Worm (Caenorhabditis elegans) whole organism, mixed stage, embryonic: Measurements from ENCODE around the gene srab-20.

Experiments
- blmp-1 ChIP-seq: fragments of 150-350 bp; optimal IDR thresholded peaks from 2 replicates; lab custom pipeline; 2014; ENCODE audit warnings: missing biosample characterization, missing genetic modification characterization
- flh-1 ChIP-seq: fragments of 200-800 bp; sonication (Bioruptor generic); optimal IDR thresholded peaks from 2 replicates; lab custom pipeline; 2018; ENCODE audit warnings: mild to moderate bottlenecking, missing genetic modification characterization, moderate library complexity, missing compliant biosample characterization
- lin-13 ChIP-seq: fragments of 150-350 bp; optimal IDR thresholded peaks from 2 replicates; lab custom pipeline; 2014; ENCODE audit warnings: missing biosample characterization, missing genetic modification characterization
- nhr-12 ChIP-seq: fragments of 150-350 bp; optimal IDR thresholded peaks from 2 replicates; lab custom pipeline; 2014; ENCODE audit warnings: missing biosample characterization, missing genetic modification characterization
- nhr-76 ChIP-seq: sonication (generic microtip); optimal IDR thresholded peaks from 2 replicates; lab custom pipeline; 2017; ENCODE audit warnings: missing biosample characterization, missing genetic modification characterization
- pha-4 ChIP-seq: fragments of 150-350 bp; optimal IDR thresholded peaks from 2 replicates; lab custom pipeline; 2018; ENCODE audit warnings: missing biosample characterization, missing genetic modification reagents, missing genetic modification characterization
- unc-62 ChIP-seq: fragments of 150-350 bp; optimal IDR thresholded peaks from 2 replicates; lab custom pipeline; 2014; ENCODE audit warnings: missing biosample characterization, missing genetic modification reagents, missing genetic modification characterization

ce11 chrV:3394694-3395240, 34.0 kb upstream of the srab-20 start, which contains the start of gene T20D4.15:
- TF ChIP-seq unc-62 (GFP tag; lab: Kevin White, UChicago) (no peak), pha-4 (tag; lab: Kevin White, UChicago) (no peak), nhr-12 (tag; lab: Kevin White, UChicago) (no peak), nhr-76 (tag; lab: Kevin White, UChicago) (no peak), blmp-1 (tag; lab: Kevin White, UChicago) (no peak), flh-1 (no peak), lin-13 (no peak)
